Worm (Caenorhabditis elegans) whole organism, L4 larva: ENCODE measurements around the gene che-10.

Experiments
- F37D6.2 ChIP-seq: sonication (generic microtip); optimal IDR thresholded peaks from 2 replicates; lab custom pipeline; 2016; ENCODE audit warnings: mild to moderate bottlenecking, missing genetic modification characterization, missing compliant biosample characterization
- aly-2 ChIP-seq: sonication (generic microtip); optimal IDR thresholded peaks from 2 replicates; lab custom pipeline; 2018; ENCODE audit warnings: missing biosample characterization, missing genetic modification characterization
- daf-12 ChIP-seq: fragments of 150-350 bp; optimal IDR thresholded peaks from 2 replicates; lab custom pipeline; 2014; ENCODE audit warnings: missing biosample characterization, missing genetic modification reagents, missing genetic modification characterization
- fkh-10 ChIP-seq: fragments of 150-350 bp; optimal IDR thresholded peaks from 2 replicates; lab custom pipeline; 2014; ENCODE audit warnings: missing biosample characterization, missing genetic modification reagents, missing genetic modification characterization
- lin-15B ChIP-seq: fragments of 150-350 bp; sonication (generic microtip); optimal IDR thresholded peaks from 3 replicates; lab custom pipeline; 2014; ENCODE audit warnings: missing biosample characterization, missing genetic modification characterization
- lsy-2 ChIP-seq, 2 experiments: fragments of 150-350 bp in 1 of 2; sonication (generic microtip) in 1 of 2; optimal IDR thresholded peaks; 2 replicates each; lab custom pipeline; 2014 to 2017; ENCODE audit warnings: missing biosample characterization in 2 of 2, missing genetic modification characterization in 2 of 2
- nhr-76 ChIP-seq: fragments of 150-350 bp; optimal IDR thresholded peaks from 2 replicates; lab custom pipeline; 2014; ENCODE audit warnings: missing biosample characterization, missing genetic modification characterization
- unc-62 ChIP-seq, 3 experiments: fragments of 150-350 bp in 1 of 3; sonication (generic microtip); optimal IDR thresholded peaks in 2 of 3; peaks in 1 of 3; 1 replicate in 1 of 3; 2 replicates in 2 of 3; lab custom pipeline; 2014 to 2017; ENCODE audit warnings: missing biosample characterization in 3 of 3, missing genetic modification characterization in 3 of 3, missing genetic modification reagents in 3 of 3, missing genotype in 1 of 3

DNA sequence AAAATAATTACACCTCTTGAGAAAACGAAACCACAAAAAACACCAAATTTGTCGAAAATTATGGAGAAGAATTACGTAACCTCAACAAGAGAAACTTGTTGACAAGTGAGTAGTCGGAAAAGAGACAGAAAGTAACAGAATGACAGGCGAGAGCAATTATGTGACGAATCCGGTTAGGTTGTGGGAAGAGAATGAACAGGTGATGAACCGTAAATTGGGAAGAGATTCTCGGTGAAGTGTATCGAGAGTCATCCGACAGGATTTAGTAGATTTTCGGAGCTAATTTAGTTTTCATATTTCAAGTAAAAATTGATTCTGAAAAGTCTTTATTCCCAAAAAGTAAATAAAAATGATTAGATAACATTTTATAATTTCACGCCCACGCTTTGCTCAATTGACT is 43.2 kb upstream of the che-10 start, which contains the start of gene T05A7.7:
- TF ChIP-seq lsy-2 (tag; optimal IDR thresholded peaks at IDR 0.05; lab: Kevin White, UChicago) (no peak), daf-12 (no peak), F37D6.2 (no peak), unc-62 (GFP tag; optimal IDR thresholded peaks at IDR 0.05 in 1 of 2; lab: Kevin White, UChicago) (no peak), unc-62 (tag; optimal IDR thresholded peaks at IDR 0.05; lab: Kevin White, UChicago) (no peak), nhr-76 (tag; lab: Kevin White, UChicago) (no peak), aly-2 (tag; lab: Kevin White, UChicago) (no peak), lin-15B (tag; lab: Kevin White, UChicago) (no peak), fkh-10 (GFP tag; lab: Kevin White, UChicago) (no peak)
